Fruit fly (Drosophila melanogaster) S2 (cell line): ENCODE data around the gene CG5515.

Experiments used
- CG8478 ChIP-seq: fragments of >200 bp; optimal IDR thresholded peaks from 2 replicates; lab custom pipeline; 2018
- CTCF ChIP-seq, 2 experiments: fragments of >200 bp; optimal IDR thresholded peaks; 2 replicates each; lab custom pipeline; 2018

- no peak for TF ChIP-seq CG8478
- TF ChIP-seq CTCF (optimal IDR thresholded peaks at IDR 0.05; lab: Kevin White, UChicago) = no peak
Observed at dm6 chr3R:24143779-24144178, 44.9 kb downstream of the CG5515 start.
